Fruit fly (Drosophila melanogaster) whole organism, embryonic: ENCODE data around the gene Pop5.

Experiments
- Adf1 ChIP-seq: fragments of 200-800 bp; sonication (Bioruptor generic); IDR thresholded peaks from 2 replicates; pipeline ENCODE4 v1.3.6; 2022; ENCODE audit warnings: missing biosample characterization, missing genetic modification characterization
- CG10462 ChIP-seq: fragments of 200-800 bp; sonication (Bioruptor generic); optimal IDR thresholded peaks from 2 replicates; lab custom pipeline; 2016; ENCODE audit warnings: missing biosample characterization, missing genetic modification characterization
- CG10543 ChIP-seq: fragments of 200-800 bp; sonication (Bioruptor generic); optimal IDR thresholded peaks from 3 replicates; lab custom pipeline; 2017; ENCODE audit warnings: missing biosample characterization, mild to moderate bottlenecking, missing genetic modification characterization, moderate library complexity
- CG10565 ChIP-seq: fragments of 200-800 bp; sonication (Bioruptor generic); optimal IDR thresholded peaks from 3 replicates; lab custom pipeline; 2016; ENCODE audit warnings: missing biosample characterization, mild to moderate bottlenecking, missing genetic modification characterization
- CG12104 ChIP-seq: fragments of 200-800 bp; sonication (Bioruptor generic); optimal IDR thresholded peaks from 3 replicates; lab custom pipeline; 2016; ENCODE audit warnings: missing biosample characterization, missing genetic modification characterization
- CG12236 ChIP-seq: fragments of 200-800 bp; sonication (Bioruptor generic); optimal IDR thresholded peaks from 2 replicates; lab custom pipeline; 2016; ENCODE audit warnings: missing biosample characterization, missing genetic modification characterization
- CG12391 ChIP-seq: fragments of 200-800 bp; sonication (Bioruptor generic); optimal IDR thresholded peaks from 3 replicates; lab custom pipeline; 2018; ENCODE audit warnings: missing biosample characterization, mild to moderate bottlenecking, missing genetic modification characterization, moderate library complexity
- CG12769 ChIP-seq: fragments of 200-800 bp; sonication (Bioruptor generic); optimal IDR thresholded peaks from 2 replicates; lab custom pipeline; 2019; ENCODE audit warnings: missing biosample characterization, mild to moderate bottlenecking, missing genetic modification characterization, moderate library complexity
- CG14441 ChIP-seq: fragments of 200-800 bp; sonication (Bioruptor generic); IDR thresholded peaks from 2 replicates; pipeline ENCODE4 v1.3.6; 2022; ENCODE audit warnings: missing biosample characterization, missing genetic modification characterization
- CG14860 ChIP-seq: fragments of 200-800 bp; sonication (Bioruptor generic); IDR thresholded peaks from 3 replicates; pipeline ENCODE4 v1.3.6; 2022; ENCODE audit warnings: missing biosample characterization, missing genetic modification characterization; ENCODE audit not compliant: partially characterized antibody
- CG16813 ChIP-seq: fragments of 200-800 bp; sonication (Bioruptor generic); IDR thresholded peaks from 3 replicates; pipeline ENCODE4 v1.3.6; 2022; ENCODE audit warnings: missing biosample characterization, missing genetic modification characterization; ENCODE audit not compliant: partially characterized antibody
- CG17328 ChIP-seq: fragments of 200-800 bp; sonication (Bioruptor generic); IDR thresholded peaks from 2 replicates; pipeline ENCODE4 v1.3.6; 2022; ENCODE audit warnings: missing biosample characterization, missing genetic modification characterization
- CG18619 ChIP-seq: fragments of 200-800 bp; sonication (Bioruptor generic); optimal IDR thresholded peaks from 3 replicates; lab custom pipeline; 2017; ENCODE audit warnings: missing biosample characterization, mild to moderate bottlenecking, missing genetic modification characterization
- CG31365 ChIP-seq: fragments of 200-800 bp; sonication (Bioruptor generic); optimal IDR thresholded peaks from 2 replicates; lab custom pipeline; 2018; ENCODE audit warnings: missing biosample characterization, mild to moderate bottlenecking, missing genetic modification characterization
- CG3838 ChIP-seq: fragments of 200-800 bp; sonication (Bioruptor generic); optimal IDR thresholded peaks from 3 replicates; lab custom pipeline; 2016; ENCODE audit warnings: missing biosample characterization, missing genetic modification characterization
- CG3847 ChIP-seq: fragments of 200-800 bp; sonication (Bioruptor generic); IDR thresholded peaks from 2 replicates; pipeline ENCODE4 v1.3.6; 2022; ENCODE audit warnings: missing biosample characterization, missing genetic modification characterization
- CG4282 ChIP-seq: fragments of 200-800 bp; sonication (Bioruptor generic); optimal IDR thresholded peaks from 2 replicates; lab custom pipeline; 2016; ENCODE audit warnings: missing biosample characterization, missing genetic modification characterization
- CG5953 ChIP-seq: fragments of 200-800 bp; sonication (Bioruptor generic); IDR thresholded peaks from 2 replicates; pipeline ENCODE4 v1.3.6; 2022; ENCODE audit warnings: missing biosample characterization, missing genetic modification characterization
- CG6175 ChIP-seq: fragments of 200-800 bp; sonication (Bioruptor generic); IDR thresholded peaks from 3 replicates; pipeline ENCODE4 v1.3.6; 2022; ENCODE audit warnings: missing biosample characterization, missing genetic modification characterization
- CG7928 ChIP-seq: fragments of 200-800 bp; sonication (Bioruptor generic); optimal IDR thresholded peaks from 2 replicates; lab custom pipeline; 2017; ENCODE audit warnings: missing biosample characterization, mild to moderate bottlenecking, missing genetic modification characterization
- CG7987 ChIP-seq: fragments of 200-800 bp; sonication (Bioruptor generic); optimal IDR thresholded peaks from 2 replicates; lab custom pipeline; 2018; ENCODE audit warnings: missing biosample characterization, mild to moderate bottlenecking, missing genetic modification characterization, moderate library complexity
- Camta ChIP-seq: fragments of 200-800 bp; sonication (Bioruptor generic); optimal IDR thresholded peaks from 2 replicates; lab custom pipeline; 2016; ENCODE audit warnings: missing biosample characterization, missing genetic modification characterization
- Deaf1 ChIP-seq: fragments of 200-800 bp; optimal IDR thresholded peaks from 3 replicates; lab custom pipeline; 2019; ENCODE audit warnings: missing biosample characterization, mild to moderate bottlenecking, missing genetic modification characterization, moderate library complexity
- Ets65A ChIP-seq: fragments of 200-800 bp; sonication (Bioruptor generic); peaks from one replicate; lab custom pipeline; 2016; ENCODE audit warnings: missing biosample characterization, missing genetic modification characterization
- HLH3B ChIP-seq: fragments of 200-800 bp; sonication (Bioruptor generic); IDR thresholded peaks from 2 replicates; pipeline ENCODE4 v1.3.6; 2022; ENCODE audit warnings: missing biosample characterization, missing genetic modification characterization
- Hmr ChIP-seq: fragments of 200-800 bp; sonication (Bioruptor generic); optimal IDR thresholded peaks from 3 replicates; lab custom pipeline; 2017; ENCODE audit warnings: mild to moderate bottlenecking, missing biosample characterization, missing genetic modification reagents, missing genetic modification characterization
- Mes4 ChIP-seq: fragments of 200-800 bp; sonication (Bioruptor generic); optimal IDR thresholded peaks from 2 replicates; lab custom pipeline; 2016; ENCODE audit warnings: missing biosample characterization, missing genetic modification characterization
- ab ChIP-seq: fragments of 200-800 bp; sonication (Bioruptor generic); optimal IDR thresholded peaks from 2 replicates; lab custom pipeline; 2016; ENCODE audit warnings: missing biosample characterization, missing genetic modification characterization
- ase ChIP-seq: fragments of 200-800 bp; sonication (Bioruptor generic); IDR thresholded peaks from 3 replicates; pipeline ENCODE4 v1.3.6; 2022; ENCODE audit warnings: missing biosample characterization, missing genetic modification characterization
- bab2 ChIP-seq: fragments of 200-800 bp; sonication (Bioruptor generic); optimal IDR thresholded peaks from 2 replicates; lab custom pipeline; 2016; ENCODE audit warnings: missing biosample characterization, missing genetic modification characterization
- chinmo ChIP-seq: fragments of 200-800 bp; sonication (Bioruptor generic); IDR thresholded peaks from 4 replicates; pipeline ENCODE4 v1.3.6; 2022; ENCODE audit warnings: missing biosample characterization, missing genetic modification characterization; ENCODE audit not compliant: partially characterized antibody
- chn ChIP-seq: fragments of 200-800 bp; sonication (Bioruptor generic); optimal IDR thresholded peaks from 2 replicates; lab custom pipeline; 2016; ENCODE audit warnings: missing biosample characterization, missing genetic modification characterization
- ci ChIP-seq: fragments of 200-800 bp; sonication (Bioruptor generic); IDR thresholded peaks from 3 replicates; pipeline ENCODE4 v1.3.6; 2022; ENCODE audit warnings: missing biosample characterization, missing genetic modification characterization
- crol ChIP-seq: fragments of 200-800 bp; sonication (Bioruptor generic); IDR thresholded peaks from 2 replicates; pipeline ENCODE4 v1.3.6; 2022; ENCODE audit warnings: missing biosample characterization, missing genetic modification characterization
- gem ChIP-seq: fragments of 200-800 bp; sonication (Bioruptor generic); optimal IDR thresholded peaks from 2 replicates; lab custom pipeline; 2019; ENCODE audit warnings: missing biosample characterization, mild to moderate bottlenecking, missing genetic modification characterization, moderate library complexity
- insv ChIP-seq, 2 experiments: fragments of 200-800 bp; sonication (Bioruptor generic); optimal IDR thresholded peaks; 3 replicates each; lab custom pipeline; 2016 to 2018; ENCODE audit warnings: missing biosample characterization in 2 of 2, missing genetic modification characterization in 2 of 2
- mam ChIP-seq: fragments of 200-800 bp; sonication (Bioruptor generic); optimal IDR thresholded peaks from 3 replicates; lab custom pipeline; 2016; ENCODE audit warnings: missing biosample characterization, missing genetic modification characterization
- oc ChIP-seq: fragments of 200-800 bp; sonication (Bioruptor generic); optimal IDR thresholded peaks from 2 replicates; lab custom pipeline; 2018; ENCODE audit warnings: missing biosample characterization, mild to moderate bottlenecking, missing genetic modification characterization, moderate library complexity
- pfk ChIP-seq: fragments of 200-800 bp; sonication (Bioruptor generic); optimal IDR thresholded peaks from 2 replicates; lab custom pipeline; 2018; ENCODE audit warnings: missing biosample characterization, mild to moderate bottlenecking, missing genetic modification characterization, moderate library complexity
- pita ChIP-seq: fragments of 200-800 bp; sonication (Bioruptor generic); optimal IDR thresholded peaks from 2 replicates; lab custom pipeline; 2017; ENCODE audit warnings: missing biosample characterization, mild to moderate bottlenecking, missing genetic modification characterization
- repo ChIP-seq: fragments of 200-800 bp; sonication (Bioruptor generic); optimal IDR thresholded peaks from 2 replicates; lab custom pipeline; 2016; ENCODE audit warnings: missing biosample characterization, missing genetic modification characterization
- sd ChIP-seq: fragments of 200-800 bp; sonication (Bioruptor generic); optimal IDR thresholded peaks from 3 replicates; lab custom pipeline; 2018; ENCODE audit warnings: missing biosample characterization, mild to moderate bottlenecking, missing genetic modification characterization, moderate library complexity
- seq ChIP-seq: fragments of 200-800 bp; sonication (Bioruptor generic); IDR thresholded peaks from 2 replicates; pipeline ENCODE4 v1.3.6; 2022; ENCODE audit warnings: missing biosample characterization, missing genetic modification characterization
- sim ChIP-seq: fragments of 200-800 bp; sonication (Bioruptor generic); IDR thresholded peaks from 2 replicates; pipeline ENCODE4 v1.3.6; 2022; ENCODE audit warnings: missing biosample characterization, missing genetic modification characterization
- sna ChIP-seq: fragments of 200-800 bp; sonication (Bioruptor generic); IDR thresholded peaks from 2 replicates; pipeline ENCODE4 v1.3.6; 2022; ENCODE audit warnings: missing biosample characterization, missing genetic modification characterization; ENCODE audit not compliant: partially characterized antibody
- sr ChIP-seq: fragments of 200-800 bp; sonication (Bioruptor generic); IDR thresholded peaks from 3 replicates; pipeline ENCODE4 v1.3.6; 2022; ENCODE audit warnings: missing biosample characterization, missing genetic modification characterization
- twi ChIP-seq: fragments of 200-800 bp; optimal IDR thresholded peaks from 2 replicates; lab custom pipeline; 2019; ENCODE audit warnings: missing biosample characterization, mild to moderate bottlenecking, missing genetic modification characterization, moderate library complexity
- vvl ChIP-seq: fragments of 200-800 bp; sonication (Bioruptor generic); IDR thresholded peaks from 2 replicates; pipeline ENCODE4 v1.3.6; 2022; ENCODE audit warnings: missing biosample characterization, missing genetic modification characterization
- yki ChIP-seq: fragments of >200 bp; optimal IDR thresholded peaks from 3 replicates; lab custom pipeline; 2018
- z ChIP-seq: fragments of 200-800 bp; sonication (Bioruptor generic); IDR thresholded peaks from 3 replicates; pipeline ENCODE4 v1.3.6; 2022; ENCODE audit warnings: missing biosample characterization, missing genetic modification characterization

The Pop5 gene

dm6 chr3L:17045431-17046238, 797 bp upstream of the Pop5 start, which contains the start of gene TpnC73F:
TpnC73F (plus strand) TSS chr3L:17046063.
- TF ChIP-seq oc (tag; lab: Kevin White, UChicago) (no peak), sim (GFP tag; lab: Robert Waterston, UW) (no peak), CG17328 (GFP tag; lab: Robert Waterston, UW) (no peak), CG18619 (GFP tag; lab: Kevin White, UChicago) (no peak), CG12236 (GFP tag; lab: Kevin White, UChicago) (no peak), repo (no peak), CG10543 (GFP tag; lab: Kevin White, UChicago) (peak; percentile 95), Ets65A (peak; percentile 11), ab (GFP tag; lab: Kevin White, UChicago) (no peak), Deaf1 (tag; lab: Kevin White, UChicago) (peak; percentile 91), HLH3B (GFP tag; lab: Robert Waterston, UW) (no peak), mam (no peak), CG5953 (GFP tag; lab: Robert Waterston, UW) (no peak), Mes4 (GFP tag; lab: Kevin White, UChicago) (no peak), Adf1 (GFP tag; lab: Robert Waterston, UW) (no peak; the same call in 1 of the 2 replicates), twi (tag; lab: Kevin White, UChicago) (peak; percentile 57), bab2 (GFP tag; lab: Kevin White, UChicago) (no peak), CG12769 (peak; percentile 96), CG14441 (GFP tag; lab: Robert Waterston, UW) (0 out of 2 replicates have a peak, but pooled peaks have one; percentile 23), gem (tag; lab: Kevin White, UChicago) (no peak), crol (peak; percentile 59; the same call in 1 of the 2 replicates), ase (GFP tag; lab: Robert Waterston, UW) (no peak), CG16813 (GFP tag; lab: Robert Waterston, UW) (no peak), CG7987 (GFP tag; lab: Kevin White, UChicago) (no peak), chn (no peak), sd (peak; percentile 78), CG14860 (GFP tag; lab: Robert Waterston, UW) (no peak), yki (lab: Kevin White, UChicago) (no peak), CG7928 (peak; percentile 2), seq (GFP tag; lab: Robert Waterston, UW) (no peak), CG12104 (GFP tag; lab: Kevin White, UChicago) (no peak), sr (GFP tag; lab: Robert Waterston, UW) (peak; percentile 98), CG4282 (GFP tag; lab: Kevin White, UChicago) (no peak), CG12391 (tag; lab: Kevin White, UChicago) (no peak), CG31365 (tag; lab: Kevin White, UChicago) (no peak), chinmo (GFP tag; lab: Robert Waterston, UW) (0 out of 4 replicates have a peak, but pooled peaks have one; percentile 42), CG10462 (no peak), Camta (GFP tag; lab: Kevin White, UChicago) (no peak), sna (no peak), vvl (GFP tag; lab: Robert Waterston, UW) (no peak), pfk (GFP tag; lab: Kevin White, UChicago) (no peak), CG6175 (GFP tag; lab: Robert Waterston, UW) (peak; percentile 59; the same call in 1 of the 3 replicates), CG3838 (GFP tag; lab: Kevin White, UChicago) (no peak), ci (0 out of 3 replicates have a peak, but pooled peaks have one; percentile 49), z (GFP tag; lab: Robert Waterston, UW) (0 out of 3 replicates have a peak, but pooled peaks have one; percentile 35), insv (GFP tag; optimal IDR thresholded peaks at IDR 0.05; lab: Kevin White, UChicago) (no peak), CG3847 (GFP tag; lab: Robert Waterston, UW) (peak; percentile 14; the same call in 1 of the 2 replicates), pita (GFP tag; lab: Kevin White, UChicago) (no peak), CG10565 (no peak), Hmr (GFP tag; lab: Kevin White, UChicago) (no peak)
